Worm (Caenorhabditis elegans) whole organism, young adult: Measurements from ENCODE around the gene F35B12.10.

Experiments
- F10E7.11 ChIP-seq: sonication (generic microtip); optimal IDR thresholded peaks from 2 replicates; lab custom pipeline; 2017; ENCODE audit warnings: mild to moderate bottlenecking, missing genetic modification characterization, moderate library complexity, missing compliant biosample characterization
- Y53G8AR.9 ChIP-seq: fragments of 200-800 bp; sonication (Bioruptor generic); conservative IDR thresholded peaks from 2 replicates; pipeline ENCODE4 v1.3.6; 2022; ENCODE audit warnings: missing genetic modification reagents, missing genetic modification characterization, missing compliant biosample characterization
- bed-2 ChIP-seq: fragments of 200-800 bp; sonication (Bioruptor generic); IDR thresholded peaks from 2 replicates; pipeline ENCODE4 v1.3.6; 2022; ENCODE audit warnings: missing genetic modification reagents, missing genetic modification characterization, missing compliant biosample characterization
- lin-35 ChIP-seq, 3 experiments: fragments of 150-350 bp in 2 of 3; sonication (generic microtip) in 1 of 3; optimal IDR thresholded peaks; 2 replicates each; lab custom pipeline; 2014 to 2018; ENCODE audit warnings: missing biosample characterization in 3 of 3, missing genetic modification characterization in 3 of 3, missing genetic modification reagents in 3 of 3
- lsl-1 ChIP-seq: fragments of 200-800 bp; sonication (Bioruptor generic); optimal IDR thresholded peaks from 2 replicates; lab custom pipeline; 2018; ENCODE audit warnings: mild to moderate bottlenecking, missing genetic modification characterization, moderate library complexity, missing compliant biosample characterization
- mxl-1 ChIP-seq: sonication (generic microtip); optimal IDR thresholded peaks from 2 replicates; lab custom pipeline; 2016; ENCODE audit warnings: missing genetic modification characterization, missing compliant biosample characterization
- unc-62 ChIP-seq: fragments of 150-350 bp; optimal IDR thresholded peaks from 2 replicates; lab custom pipeline; 2014; ENCODE audit warnings: missing biosample characterization, missing genetic modification reagents, missing genetic modification characterization
- zim-3 ChIP-seq: sonication (generic microtip); optimal IDR thresholded peaks from 2 replicates; lab custom pipeline; 2017; ENCODE audit warnings: mild to moderate bottlenecking, missing genetic modification characterization, moderate library complexity, missing compliant biosample characterization

DNA sequence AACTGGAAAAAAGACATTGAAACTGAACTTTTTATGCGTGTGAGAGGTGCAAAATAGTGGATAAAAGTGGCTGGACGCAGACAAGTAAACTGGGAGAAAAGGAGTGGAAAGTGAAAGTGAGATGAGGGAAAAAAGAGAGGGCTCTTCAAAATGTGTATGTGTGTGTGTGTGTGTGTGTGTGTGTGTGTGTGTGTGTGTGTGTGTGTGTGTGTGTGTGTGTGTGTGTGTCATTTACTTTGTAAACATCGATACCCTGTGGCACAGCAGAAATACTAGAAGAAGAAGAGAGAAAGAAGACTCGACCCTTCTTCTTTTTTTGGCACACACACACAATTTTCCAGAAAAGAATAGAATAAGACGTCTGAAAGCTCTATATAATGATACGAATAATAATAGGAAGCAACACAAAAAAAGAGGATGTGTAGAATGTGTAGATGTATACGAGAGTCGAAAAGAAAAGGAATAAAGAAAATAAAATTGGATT is 9.6 kb upstream of the F35B12.10 start:
- TF ChIP-seq lsl-1 = no peak
- peak in 1 of 3 experiments; percentile 24 for TF ChIP-seq lin-35 (GFP tag; optimal IDR thresholded peaks at IDR 0.05; lab: Kevin White, UChicago)
- TF ChIP-seq mxl-1 (tag; lab: Kevin White, UChicago) = no peak
- TF ChIP-seq bed-2 (GFP tag; lab: Robert Waterston, UW) = no peak
- TF ChIP-seq unc-62 (GFP tag; lab: Kevin White, UChicago) = no peak
- TF ChIP-seq F10E7.11 (tag; lab: Kevin White, UChicago) = no peak
- no peak for TF ChIP-seq zim-3 (tag; lab: Kevin White, UChicago)
- no peak for TF ChIP-seq Y53G8AR.9 (GFP tag; lab: Robert Waterston, UW)
